Worm (Caenorhabditis elegans): ENCODE data around the gene srh-42.

srh-42 gene

ce11 chrII:14292519-14292918 lies 3.7 kb upstream of the srh-42 start, which contains the start of gene Y54G11A.4:
Y54G11A.4 (plus strand) TSS chrII:14292819.
- no peak for TF ChIP-seq syd-9 (tag; optimal IDR thresholded peaks at IDR 0.05)
- TF ChIP-seq ceh-14 (tag; optimal IDR thresholded peaks at IDR 0.05), result no peak
- TF ChIP-seq F13H6.1 (tag; optimal IDR thresholded peaks at IDR 0.05), result no peak
- no peak for TF ChIP-seq ref-2 (tag; optimal IDR thresholded peaks at IDR 0.05)
- no peak for TF ChIP-seq nhr-232 (tag; optimal IDR thresholded peaks at IDR 0.05)
- no peak for TF ChIP-seq zip-5 (tag; optimal IDR thresholded peaks at IDR 0.05)
- no peak for TF ChIP-seq dmd-4 (tag; optimal IDR thresholded peaks at IDR 0.05; ENCODE audit: borderline replicate concordance)
- TF ChIP-seq unc-42 (tag; optimal IDR thresholded peaks at IDR 0.05), result no peak
- no peak for TF ChIP-seq unc-55 (GFP tag; optimal IDR thresholded peaks at IDR 0.05)
- TF ChIP-seq gmeb-2 (tag; optimal IDR thresholded peaks at IDR 0.05), result no peak
- TF ChIP-seq fkh-6 (tag; optimal IDR thresholded peaks at IDR 0.05), result no peak
- no peak for TF ChIP-seq dve-1 (tag; optimal IDR thresholded peaks at IDR 0.05)
- no peak for TF ChIP-seq elt-2 (tag; optimal IDR thresholded peaks at IDR 0.05)
- TF ChIP-seq ceh-22 (tag; optimal IDR thresholded peaks at IDR 0.05), result no peak
- TF ChIP-seq nfya-1 (tag; optimal IDR thresholded peaks at IDR 0.05), result no peak

ce11 chrII:14290846-14291245 lies 2.0 kb upstream of the srh-42 start:
- TF ChIP-seq che-1 (tag; optimal IDR thresholded peaks at IDR 0.05), result no peak
- TF ChIP-seq elt-4 (tag; optimal IDR thresholded peaks at IDR 0.05), result no peak
- no peak for TF ChIP-seq ceh-30 (tag; optimal IDR thresholded peaks at IDR 0.05)
- no peak for TF ChIP-seq pag-3 (tag; optimal IDR thresholded peaks at IDR 0.05; ENCODE audit: borderline replicate concordance)
- TF ChIP-seq pax-1 (tag; optimal IDR thresholded peaks at IDR 0.05), result no peak
- TF ChIP-seq sdc-2 (tag; optimal IDR thresholded peaks at IDR 0.05), result no peak
- TF ChIP-seq mec-3 (tag; optimal IDR thresholded peaks at IDR 0.05; ENCODE audit: borderline replicate concordance), result no peak
- TF ChIP-seq tbx-2 (tag; optimal IDR thresholded peaks at IDR 0.05), result no peak
- no peak for TF ChIP-seq pat-9 (tag; optimal IDR thresholded peaks at IDR 0.05)
- TF ChIP-seq lin-11 (tag; optimal IDR thresholded peaks at IDR 0.05), result no peak
- TF ChIP-seq unc-3 (GFP tag; conservative IDR thresholded peaks at IDR 0.05), result no peak
- TF ChIP-seq unc-3 (tag; optimal IDR thresholded peaks at IDR 0.05), result no peak
- TF ChIP-seq fkh-6 (tag; optimal IDR thresholded peaks at IDR 0.05), result no peak
- TF ChIP-seq C08G9.2 (tag; optimal IDR thresholded peaks at IDR 0.05), result no peak

ce11 chrII:14287277-14287676 lies 1.6 kb downstream of the srh-42 start, which contains the start of gene srh-41:
srh-41 (minus strand) TSS chrII:14287377.
- no peak for TF ChIP-seq ceh-9 (tag; optimal IDR thresholded peaks at IDR 0.05)
- TF ChIP-seq ref-2 (tag; optimal IDR thresholded peaks at IDR 0.05), result no peak
- no peak for TF ChIP-seq tbx-2 (tag; optimal IDR thresholded peaks at IDR 0.05)
- TF ChIP-seq lim-6 (tag; optimal IDR thresholded peaks at IDR 0.05), result no peak

ce11 chrII:14276409-14276808 lies 12.5 kb downstream of the srh-42 start, which contains the start of gene Y54G11A.3:
Y54G11A.3 (plus strand) TSS chrII:14276621.
- TF ChIP-seq hlh-15 (tag; optimal IDR thresholded peaks at IDR 0.05) (no peak), sox-2 (GFP tag; IDR thresholded peaks at IDR 0.05) (no peak), tbx-7 (tag; optimal IDR thresholded peaks at IDR 0.05) (no peak), pros-1 (tag; optimal IDR thresholded peaks at IDR 0.05) (no peak), Y22D7AL.16 (tag; optimal IDR thresholded peaks at IDR 0.05) (no peak), fax-1 (tag; optimal IDR thresholded peaks at IDR 0.05) (no peak), nfya-1 (tag; optimal IDR thresholded peaks at IDR 0.05) (no peak), odd-2 (tag; optimal IDR thresholded peaks at IDR 0.05) (no peak), ceh-30 (tag; optimal IDR thresholded peaks at IDR 0.05) (no peak), pqm-1 (tag; optimal IDR thresholded peaks at IDR 0.05) (no peak)
